Fruit fly (Drosophila melanogaster) whole organism, adult: Measurements from ENCODE around the gene CG46396.

Source experiments
- CG11617 ChIP-seq: fragments of 200-800 bp; sonication (Bioruptor generic); optimal IDR thresholded peaks from 2 replicates; lab custom pipeline; 2017; ENCODE audit warnings: mild to moderate bottlenecking, missing biosample characterization, missing genetic modification reagents, missing genetic modification characterization
- CG12768 ChIP-seq: fragments of 200-800 bp; sonication (Bioruptor generic); optimal IDR thresholded peaks from 2 replicates; lab custom pipeline; 2017; ENCODE audit warnings: missing biosample characterization, missing genetic modification characterization, mild to moderate bottlenecking, moderate library complexity, missing genetic modification reagents
- CG14711 ChIP-seq: fragments of 200-800 bp; sonication (Bioruptor generic); optimal IDR thresholded peaks from 2 replicates; lab custom pipeline; 2018; ENCODE audit warnings: missing biosample characterization, mild to moderate bottlenecking, missing genetic modification characterization, moderate library complexity
- CG1620 ChIP-seq: fragments of 200-800 bp; sonication (Bioruptor generic); optimal IDR thresholded peaks from 2 replicates; lab custom pipeline; 2016; ENCODE audit warnings: missing biosample characterization, missing genetic modification characterization
- CG33017 ChIP-seq: fragments of 200-800 bp; sonication (Bioruptor generic); optimal IDR thresholded peaks from 2 replicates; lab custom pipeline; 2018; ENCODE audit warnings: missing biosample characterization, mild to moderate bottlenecking, missing genetic modification characterization, moderate library complexity
- CG5204 ChIP-seq: fragments of 200-800 bp; sonication (Bioruptor generic); optimal IDR thresholded peaks from 2 replicates; lab custom pipeline; 2016; ENCODE audit warnings: missing biosample characterization, missing genetic modification characterization
- CG7045 ChIP-seq: fragments of 200-800 bp; sonication (Bioruptor generic); optimal IDR thresholded peaks from 2 replicates; lab custom pipeline; 2017; ENCODE audit warnings: missing biosample characterization, mild to moderate bottlenecking, missing genetic modification characterization
- CG7101 ChIP-seq: fragments of 200-800 bp; sonication (Bioruptor generic); optimal IDR thresholded peaks from 2 replicates; lab custom pipeline; 2018; ENCODE audit warnings: missing biosample characterization, mild to moderate bottlenecking, missing genetic modification characterization, moderate library complexity
- Clk ChIP-seq: fragments of 200-800 bp; sonication (Bioruptor generic); optimal IDR thresholded peaks from 2 replicates; lab custom pipeline; 2017; ENCODE audit warnings: missing biosample characterization, missing genetic modification characterization
- Crg-1 ChIP-seq: fragments of 200-800 bp; sonication (Bioruptor generic); optimal IDR thresholded peaks from 2 replicates; lab custom pipeline; 2016; ENCODE audit warnings: missing biosample characterization, missing genetic modification characterization
- Hr96 ChIP-seq: fragments of 200-800 bp; sonication (Bioruptor generic); optimal IDR thresholded peaks from 2 replicates; lab custom pipeline; 2016; ENCODE audit warnings: missing biosample characterization, missing genetic modification characterization
- Mnt ChIP-seq: fragments of 200-800 bp; sonication (Bioruptor generic); optimal IDR thresholded peaks from 2 replicates; lab custom pipeline; 2016; ENCODE audit warnings: missing biosample characterization, mild to moderate bottlenecking, missing genetic modification characterization
- bab1 ChIP-seq: fragments of 200-800 bp; sonication (Bioruptor generic); optimal IDR thresholded peaks from 3 replicates; lab custom pipeline; 2019; ENCODE audit warnings: missing biosample characterization, mild to moderate bottlenecking, missing genetic modification characterization, moderate library complexity
- cic ChIP-seq: fragments of 200-800 bp; sonication (Bioruptor generic); optimal IDR thresholded peaks from 2 replicates; lab custom pipeline; 2017; ENCODE audit warnings: missing biosample characterization, mild to moderate bottlenecking, missing genetic modification characterization, moderate library complexity
- cnc ChIP-seq, 2 experiments: fragments of >200 bp; optimal IDR thresholded peaks; 2 replicates each; lab custom pipeline; 2017
- kay ChIP-seq: fragments of 200-800 bp; sonication (Bioruptor generic); peaks from one replicate; lab custom pipeline; 2016; ENCODE audit warnings: missing biosample characterization, missing genetic modification characterization, borderline replicate concordance
- ovo ChIP-seq: fragments of 200-800 bp; sonication (Bioruptor generic); optimal IDR thresholded peaks from 2 replicates; lab custom pipeline; 2016; ENCODE audit warnings: missing biosample characterization, missing genetic modification characterization
- pad ChIP-seq: fragments of 200-800 bp; sonication (Bioruptor generic); optimal IDR thresholded peaks from 3 replicates; lab custom pipeline; 2017; ENCODE audit warnings: missing biosample characterization, missing genetic modification characterization, mild to moderate bottlenecking, moderate library complexity, missing genetic modification reagents
- tj ChIP-seq: fragments of 200-800 bp; sonication (Bioruptor generic); optimal IDR thresholded peaks from 3 replicates; lab custom pipeline; 2017; ENCODE audit warnings: missing biosample characterization, mild to moderate bottlenecking, missing genetic modification characterization, moderate library complexity
- toe ChIP-seq: fragments of 200-800 bp; sonication (Bioruptor generic); optimal IDR thresholded peaks from 2 replicates; lab custom pipeline; 2016; ENCODE audit warnings: missing biosample characterization, missing genetic modification characterization

CG46396 gene

DNA sequence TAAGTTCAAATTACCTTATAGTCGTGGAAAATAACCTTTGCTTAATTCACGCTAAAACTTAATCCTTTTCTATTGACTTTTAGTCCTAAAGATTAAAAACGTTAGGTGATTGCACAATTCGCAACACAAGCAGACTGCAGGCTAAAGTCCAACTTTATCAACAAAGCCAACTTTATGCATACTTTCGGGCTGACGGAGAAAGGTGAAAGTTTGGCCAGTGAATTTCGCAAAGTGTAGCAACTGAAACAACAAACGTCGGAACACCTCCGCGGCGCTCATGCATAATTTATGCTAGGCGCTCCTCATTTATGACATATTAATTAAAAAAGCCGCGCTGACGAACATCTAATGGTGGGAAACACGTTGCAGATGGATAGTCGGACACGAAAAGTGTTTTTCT is 33.9 kb upstream of the CG46396 start:
- TF ChIP-seq CG12768 (GFP tag; lab: Kevin White, UChicago) (no peak), ovo (GFP tag; lab: Kevin White, UChicago) (no peak), Crg-1 (GFP tag; lab: Kevin White, UChicago) (no peak), CG14711 (tag; lab: Kevin White, UChicago) (no peak), toe (GFP tag; lab: Kevin White, UChicago) (no peak), Clk (no peak), CG7101 (tag; lab: Kevin White, UChicago) (no peak), cic (GFP tag; lab: Kevin White, UChicago) (no peak), bab1 (GFP tag; lab: Kevin White, UChicago) (no peak)

DNA sequence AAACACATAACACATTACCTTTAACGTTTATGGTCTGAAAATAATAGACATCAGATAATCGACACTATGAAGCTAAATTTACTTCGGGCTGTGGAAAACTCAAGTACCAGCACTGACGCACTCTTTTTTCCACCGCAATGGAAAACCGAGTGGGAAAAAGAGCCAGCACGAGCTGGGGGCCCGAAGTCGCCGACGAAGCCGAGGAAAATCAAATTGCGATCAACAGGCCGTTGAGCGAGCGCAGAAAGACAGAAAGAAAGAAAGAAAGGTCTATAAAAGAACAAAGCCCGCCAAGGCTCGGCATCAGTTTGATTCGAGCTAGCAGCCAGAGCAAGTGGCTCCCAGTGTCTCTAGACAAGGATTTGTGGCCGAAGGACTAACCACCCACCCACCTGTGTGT is 25.6 kb upstream of the CG46396 start, which contains the start of gene Osi12:
Osi12 (plus strand) TSS at position 301 of the 400 bp plus-strand sequence.
- TF ChIP-seq bab1 (GFP tag; lab: Kevin White, UChicago) (no peak), cnc (optimal IDR thresholded peaks at IDR 0.05; lab: Kevin White, UChicago) (no peak), CG33017 (tag; lab: Kevin White, UChicago) (no peak), CG12768 (GFP tag; lab: Kevin White, UChicago) (no peak), CG7101 (tag; lab: Kevin White, UChicago) (no peak), Crg-1 (GFP tag; lab: Kevin White, UChicago) (no peak), tj (GFP tag; lab: Kevin White, UChicago) (no peak), Clk (no peak), Hr96 (GFP tag; lab: Kevin White, UChicago) (no peak), CG1620 (GFP tag; lab: Kevin White, UChicago) (no peak), kay (no peak), toe (GFP tag; lab: Kevin White, UChicago) (no peak), CG14711 (tag; lab: Kevin White, UChicago) (no peak), pad (GFP tag; lab: Kevin White, UChicago) (no peak), CG5204 (no peak)

DNA sequence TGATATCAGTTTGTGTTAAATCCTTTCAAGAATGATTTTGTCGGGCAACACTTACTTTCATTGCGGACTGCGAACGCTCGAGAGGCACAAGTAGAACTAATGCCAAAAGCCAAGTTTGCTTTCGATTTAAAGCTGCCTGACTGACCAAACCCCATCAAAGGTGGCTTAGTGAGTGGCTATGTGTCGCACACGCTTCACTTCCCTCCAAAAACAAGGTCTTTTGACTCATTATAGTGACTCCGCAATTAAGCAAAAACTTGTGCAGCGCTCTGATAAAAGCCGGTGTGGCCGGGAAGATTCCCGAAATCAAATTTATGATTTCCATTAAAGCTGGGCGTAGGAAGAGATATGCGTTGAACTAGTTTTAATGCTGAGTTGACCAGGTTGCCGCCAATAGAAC is 18.7 kb upstream of the CG46396 start, which contains the start of gene CG15597:
CG15597 (minus strand) TSS at position 101 of the 400 bp plus-strand sequence.
- no peak for TF ChIP-seq ovo (GFP tag; lab: Kevin White, UChicago)
- TF ChIP-seq bab1 (GFP tag; lab: Kevin White, UChicago), result no peak
- no peak for TF ChIP-seq Hr96 (GFP tag; lab: Kevin White, UChicago)
- TF ChIP-seq tj (GFP tag; lab: Kevin White, UChicago), result no peak
- TF ChIP-seq pad (GFP tag; lab: Kevin White, UChicago), result no peak
- no peak for TF ChIP-seq CG14711 (tag; lab: Kevin White, UChicago)
- no peak for TF ChIP-seq cic (GFP tag; lab: Kevin White, UChicago)
- no peak for TF ChIP-seq CG12768 (GFP tag; lab: Kevin White, UChicago)
- TF ChIP-seq kay, result no peak
- no peak for TF ChIP-seq CG33017 (tag; lab: Kevin White, UChicago)
- TF ChIP-seq CG5204, result no peak
- TF ChIP-seq CG7101 (tag; lab: Kevin White, UChicago), result no peak
- no peak for TF ChIP-seq cnc (optimal IDR thresholded peaks at IDR 0.05; lab: Kevin White, UChicago)
- no peak for TF ChIP-seq Mnt (GFP tag; lab: Kevin White, UChicago)
- no peak for TF ChIP-seq Clk

DNA sequence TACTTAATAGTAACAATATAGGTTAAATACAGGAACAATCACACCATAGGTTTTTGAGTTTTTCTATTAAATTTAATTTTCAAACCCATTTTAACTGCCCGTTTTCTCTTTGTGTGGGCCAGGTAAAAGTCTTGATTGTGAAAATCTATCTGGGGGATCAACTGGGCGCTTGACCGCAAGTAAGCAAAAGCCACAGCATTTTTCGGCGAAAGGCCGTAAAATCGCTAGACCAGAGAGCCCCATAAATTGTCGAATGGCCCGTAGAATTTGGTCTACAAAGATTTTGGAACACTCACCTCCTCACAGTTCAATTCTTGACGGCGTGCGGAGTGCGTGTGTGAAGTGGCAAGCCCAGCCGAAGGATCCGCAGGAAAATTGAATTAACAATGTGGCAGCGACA is 16.4 kb upstream of the CG46396 start, which contains the start of gene CG15594:
CG15594 (plus strand) TSS at position 301 of the 400 bp plus-strand sequence.
- TF ChIP-seq CG1620 (GFP tag; lab: Kevin White, UChicago) (no peak), kay (no peak), ovo (GFP tag; lab: Kevin White, UChicago) (no peak), bab1 (GFP tag; lab: Kevin White, UChicago) (no peak), Hr96 (GFP tag; lab: Kevin White, UChicago) (no peak), CG5204 (no peak), CG12768 (GFP tag; lab: Kevin White, UChicago) (no peak), cic (GFP tag; lab: Kevin White, UChicago) (no peak), CG7045 (GFP tag; lab: Kevin White, UChicago) (no peak), Crg-1 (GFP tag; lab: Kevin White, UChicago) (no peak), CG7101 (tag; lab: Kevin White, UChicago) (no peak), Clk (no peak), Mnt (GFP tag; lab: Kevin White, UChicago) (no peak), tj (GFP tag; lab: Kevin White, UChicago) (no peak), toe (GFP tag; lab: Kevin White, UChicago) (no peak), cnc (optimal IDR thresholded peaks at IDR 0.05; lab: Kevin White, UChicago) (no peak), CG11617 (no peak), pad (GFP tag; lab: Kevin White, UChicago) (no peak)

DNA sequence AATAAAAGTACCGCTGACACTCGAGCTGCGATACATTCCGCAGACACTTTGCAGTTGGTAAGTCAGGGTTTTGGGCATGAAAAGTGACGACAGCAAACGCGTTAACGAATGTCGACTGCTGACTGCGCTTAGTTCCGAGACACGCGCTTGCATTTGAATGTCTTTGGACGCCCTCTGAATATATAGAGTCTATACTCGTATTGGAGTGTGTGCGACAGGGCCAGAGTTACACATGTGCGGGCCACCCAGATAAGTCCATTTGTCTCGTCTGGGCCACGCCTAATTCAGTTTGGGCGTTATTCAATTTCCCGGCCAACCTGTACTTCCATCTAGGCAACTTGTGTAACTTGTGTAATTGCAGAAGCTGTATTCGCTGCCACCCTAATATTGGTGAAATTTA is 13.5 kb upstream of the CG46396 start:
- no peak for TF ChIP-seq kay

DNA sequence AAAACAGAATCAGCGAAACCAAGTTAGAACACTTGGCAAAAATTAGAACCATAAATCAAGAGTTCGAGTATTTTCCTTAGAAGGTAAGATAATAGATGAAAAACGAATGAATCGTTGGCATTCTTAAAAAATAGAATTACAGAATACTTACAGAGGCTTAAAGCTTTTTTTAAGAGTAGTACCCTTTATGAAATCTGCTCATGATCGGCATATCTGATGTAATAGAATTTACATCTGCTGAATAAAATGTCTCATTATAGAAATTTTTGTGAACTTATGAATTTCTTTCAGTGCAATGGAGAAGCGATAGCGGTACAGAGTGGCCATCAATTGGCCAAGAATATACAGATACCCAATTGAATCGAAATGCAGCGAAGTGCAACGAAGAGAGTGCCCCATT is 12.4 kb upstream of the CG46396 start, which contains the start of gene Osi13:
Osi13 (plus strand) TSS at position 301 of the 400 bp plus-strand sequence.
- no peak for TF ChIP-seq kay
- TF ChIP-seq Crg-1 (GFP tag; lab: Kevin White, UChicago), result no peak
- no peak for TF ChIP-seq bab1 (GFP tag; lab: Kevin White, UChicago)
- TF ChIP-seq CG1620 (GFP tag; lab: Kevin White, UChicago), result no peak
- no peak for TF ChIP-seq CG14711 (tag; lab: Kevin White, UChicago)
- TF ChIP-seq Hr96 (GFP tag; lab: Kevin White, UChicago), result no peak
- TF ChIP-seq Mnt (GFP tag; lab: Kevin White, UChicago), result no peak
- TF ChIP-seq cic (GFP tag; lab: Kevin White, UChicago), result no peak
- TF ChIP-seq tj (GFP tag; lab: Kevin White, UChicago), result no peak
- TF ChIP-seq pad (GFP tag; lab: Kevin White, UChicago), result no peak
- no peak for TF ChIP-seq CG7101 (tag; lab: Kevin White, UChicago)
- no peak for TF ChIP-seq CG33017 (tag; lab: Kevin White, UChicago)
- TF ChIP-seq CG5204, result no peak
